Fruit fly (Drosophila melanogaster) Kc167 (cell line): Measurements from ENCODE around the gene Cpr62Bc.

Experiments used
- Sin3A ChIP-seq: fragments of >200 bp; optimal IDR thresholded peaks from 2 replicates; lab custom pipeline; 2018; ENCODE audit warnings: missing external identifiers
- h ChIP-seq: fragments of >200 bp; optimal IDR thresholded peaks from 3 replicates; lab custom pipeline; 2018; ENCODE audit warnings: missing external identifiers

dm6 chr3L:1829539-1829938 is 12.3 kb downstream of the Cpr62Bc start:
- TF ChIP-seq h (lab: Kevin White, UChicago) (no peak), Sin3A (lab: Kevin White, UChicago) (no peak)
